Worm (Caenorhabditis elegans): ENCODE data around the gene rgs-6.

The rgs-6 gene

DNA sequence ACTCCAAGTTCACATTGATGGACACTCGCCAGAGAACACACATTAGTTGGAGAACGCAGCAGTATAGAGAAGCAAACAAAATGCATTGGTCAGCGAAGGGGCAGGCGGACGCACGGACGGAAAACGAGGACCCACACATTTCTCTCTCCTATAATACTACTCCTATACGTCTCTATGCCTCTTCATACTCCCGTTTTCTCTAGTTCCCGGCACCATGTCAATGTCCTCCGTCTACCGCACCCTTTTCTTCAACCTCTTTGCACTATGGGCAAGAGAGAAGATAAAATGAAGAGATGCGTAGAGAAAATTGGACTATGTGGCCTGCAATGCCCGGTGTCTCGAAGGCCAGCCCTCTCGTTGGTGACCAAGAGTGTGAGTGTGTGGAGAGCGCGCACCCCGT is 47.5 kb downstream of the rgs-6 start, which contains the start of gene set-20 (continued):
- TF ChIP-seq nhr-47 (tag; optimal IDR thresholded peaks at IDR 0.05) (peak; percentile 58), sox-4 (tag; optimal IDR thresholded peaks at IDR 0.05) (no peak), C34B4.2 (tag; optimal IDR thresholded peaks at IDR 0.05) (no peak), hlh-17 (GFP tag; optimal IDR thresholded peaks at IDR 0.05; ENCODE audit: borderline replicate concordance) (no peak), zag-1 (tag; optimal IDR thresholded peaks at IDR 0.05) (no peak), hlh-4 (tag; optimal IDR thresholded peaks at IDR 0.05) (no peak), unc-30 (tag; optimal IDR thresholded peaks at IDR 0.05) (no peak), efl-3 (GFP tag; optimal IDR thresholded peaks at IDR 0.05) (no peak), lsy-2 (tag; optimal IDR thresholded peaks at IDR 0.05) (peak in 1 of 2 experiments; percentile 47), nhr-90 (tag; optimal IDR thresholded peaks at IDR 0.05; ENCODE audit: poor library complexity) (no peak), mep-1 (tag; optimal IDR thresholded peaks at IDR 0.05) (peak; percentile 80), rnt-1 (tag; optimal IDR thresholded peaks at IDR 0.05) (peak; percentile 55), ceh-8 (GFP tag; optimal IDR thresholded peaks at IDR 0.05) (no peak), elt-3 (tag; optimal IDR thresholded peaks at IDR 0.05) (peak in 1 of 6 experiments; percentile 18), F16B12.6 (tag; optimal IDR thresholded peaks at IDR 0.05) (no peak), pag-3 (tag; optimal IDR thresholded peaks at IDR 0.05; ENCODE audit: borderline replicate concordance, insufficient read depth) (no peak), Y116A8C.19 (tag; optimal IDR thresholded peaks at IDR 0.05; ENCODE audit: borderline replicate concordance) (no peak), ztf-11 (tag; optimal IDR thresholded peaks at IDR 0.05) (peak in 1 of 2 experiments; percentile 38), fkh-8 (tag; optimal IDR thresholded peaks at IDR 0.05) (peak; percentile 69), nhr-71 (tag; optimal IDR thresholded peaks at IDR 0.05) (peak; percentile 72), ces-1 (GFP tag; optimal IDR thresholded peaks at IDR 0.05) (no peak), snpc-4 (tag; optimal IDR thresholded peaks at IDR 0.05) (no peak), nhr-77 (tag; optimal IDR thresholded peaks at IDR 0.05) (no peak), lin-14 (GFP tag; optimal IDR thresholded peaks at IDR 0.05) (peak; percentile 95), lin-15B (tag; optimal IDR thresholded peaks at IDR 0.05) (no peak), snu-23 (GFP tag; optimal IDR thresholded peaks at IDR 0.05) (peak; percentile 84), egl-13 (tag; optimal IDR thresholded peaks at IDR 0.05) (peak; percentile 10), C16A3.4 (tag; optimal IDR thresholded peaks at IDR 0.05) (peak; percentile 26), sup-37 (GFP tag; optimal IDR thresholded peaks at IDR 0.05) (no peak), hpl-2 (GFP tag; optimal IDR thresholded peaks at IDR 0.05) (no peak), egl-27 (tag; optimal IDR thresholded peaks at IDR 0.05) (no peak), unc-98 (GFP tag; IDR thresholded peaks at IDR 0.05) (no peak), xbp-1 (tag; optimal IDR thresholded peaks at IDR 0.05) (peak; percentile 45), C04F5.9 (tag; optimal IDR thresholded peaks at IDR 0.05) (no peak), unc-62 (GFP tag; optimal IDR thresholded peaks at IDR 0.05) (no peak), irx-1 (tag; optimal IDR thresholded peaks at IDR 0.05) (no peak), ztf-4 (tag; optimal IDR thresholded peaks at IDR 0.05) (peak; percentile 45), skn-1 (tag; optimal IDR thresholded peaks at IDR 0.05) (no peak), nhr-85 (tag) (peak; percentile 86), fkh-10 (GFP tag; optimal IDR thresholded peaks at IDR 0.05) (peak; percentile 57), nhr-237 (tag; optimal IDR thresholded peaks at IDR 0.05) (no peak), mab-9 (GFP tag; IDR thresholded peaks at IDR 0.05) (no peak), ceh-82 (tag; optimal IDR thresholded peaks at IDR 0.05) (peak in 2 of 3 experiments; percentile 27 to 45), unc-130 (tag; optimal IDR thresholded peaks at IDR 0.05) (no peak), nhr-84 (tag; optimal IDR thresholded peaks at IDR 0.05) (no peak), dpl-1 (GFP tag; optimal IDR thresholded peaks at IDR 0.05) (no peak), zip-4 (GFP tag; optimal IDR thresholded peaks at IDR 0.05) (no peak), nhr-76 (tag; optimal IDR thresholded peaks at IDR 0.05) (no peak), lin-13 (GFP tag; optimal IDR thresholded peaks at IDR 0.05) (no peak), grh-1 (GFP tag; IDR thresholded peaks at IDR 0.05) (peak; percentile 20; the same call in 1 of the 2 replicates), lin-35 (GFP tag; optimal IDR thresholded peaks at IDR 0.05) (peak; percentile 41 to 42)
